Fruit fly (Drosophila melanogaster) whole organism, embryonic: ENCODE data around the gene CG5758.

Experiments
- Ada2b ChIP-seq: fragments of 200-800 bp; sonication (Bioruptor generic); IDR thresholded peaks from 2 replicates; pipeline ENCODE4 v1.3.6; 2022; ENCODE audit warnings: missing biosample characterization, missing genetic modification characterization
- CG12942 ChIP-seq: fragments of 200-800 bp; sonication (Bioruptor generic); optimal IDR thresholded peaks from 3 replicates; lab custom pipeline; 2016; ENCODE audit warnings: missing biosample characterization, missing genetic modification characterization
- CG14710 ChIP-seq: fragments of 200-800 bp; sonication (Bioruptor generic); optimal IDR thresholded peaks from 3 replicates; lab custom pipeline; 2019; ENCODE audit warnings: missing biosample characterization, mild to moderate bottlenecking, missing genetic modification characterization, moderate library complexity
- CG15269 ChIP-seq: fragments of 200-800 bp; sonication (Bioruptor generic); optimal IDR thresholded peaks from 2 replicates; lab custom pipeline; 2018; ENCODE audit warnings: missing biosample characterization, mild to moderate bottlenecking, missing genetic modification characterization, moderate library complexity
- CG17568 ChIP-seq: fragments of 200-800 bp; sonication (Bioruptor generic); optimal IDR thresholded peaks from 2 replicates; lab custom pipeline; 2018; ENCODE audit warnings: missing biosample characterization, mild to moderate bottlenecking, missing genetic modification characterization, moderate library complexity
- CG30020 ChIP-seq: fragments of 200-800 bp; optimal IDR thresholded peaks from 2 replicates; lab custom pipeline; 2019; ENCODE audit warnings: missing biosample characterization, mild to moderate bottlenecking, missing genetic modification characterization, moderate library complexity
- CG34376 ChIP-seq: fragments of 200-800 bp; sonication (Bioruptor generic); optimal IDR thresholded peaks from 2 replicates; lab custom pipeline; 2018; ENCODE audit warnings: missing biosample characterization, mild to moderate bottlenecking, missing genetic modification characterization
- CG4360 ChIP-seq: fragments of 200-800 bp; sonication (Bioruptor generic); IDR thresholded peaks from 2 replicates; pipeline ENCODE4 v1.3.6; 2022; ENCODE audit warnings: missing biosample characterization, missing genetic modification characterization
- CG9727 ChIP-seq: fragments of 200-800 bp; sonication (Bioruptor generic); optimal IDR thresholded peaks from 3 replicates; lab custom pipeline; 2017; ENCODE audit warnings: missing biosample characterization, mild to moderate bottlenecking, missing genetic modification characterization
- CG9797 ChIP-seq: fragments of 200-800 bp; sonication (Bioruptor generic); optimal IDR thresholded peaks from 3 replicates; lab custom pipeline; 2018; ENCODE audit warnings: missing biosample characterization, mild to moderate bottlenecking, missing genetic modification characterization
- CoRest ChIP-seq: fragments of 200-800 bp; sonication (Bioruptor generic); optimal IDR thresholded peaks from 3 replicates; lab custom pipeline; 2018; ENCODE audit warnings: missing biosample characterization, mild to moderate bottlenecking, missing genetic modification characterization, moderate library complexity
- Dad ChIP-seq: fragments of 200-800 bp; sonication (Bioruptor generic); optimal IDR thresholded peaks from 3 replicates; lab custom pipeline; 2016; ENCODE audit warnings: missing biosample characterization, missing genetic modification characterization
- GATAe ChIP-seq: fragments of 200-800 bp; sonication (Bioruptor generic); conservative IDR thresholded peaks from 2 replicates; pipeline ENCODE4 v1.3.6; 2022; ENCODE audit warnings: missing biosample characterization, missing genetic modification characterization
- Hey ChIP-seq: fragments of 200-800 bp; sonication (Bioruptor generic); optimal IDR thresholded peaks from 3 replicates; lab custom pipeline; 2018; ENCODE audit warnings: missing biosample characterization, mild to moderate bottlenecking, missing genetic modification characterization
- Lim3 ChIP-seq: fragments of 200-800 bp; sonication (Bioruptor generic); IDR thresholded peaks from 2 replicates; pipeline ENCODE4 v1.3.6; 2022; ENCODE audit warnings: missing biosample characterization, missing genetic modification characterization
- MBD-R2 ChIP-seq: fragments of 200-800 bp; sonication (Bioruptor generic); IDR thresholded peaks from 2 replicates; pipeline ENCODE4 v1.3.6; 2022; ENCODE audit warnings: missing biosample characterization, missing genetic modification characterization
- Ptx1 ChIP-seq: fragments of 200-800 bp; sonication (Bioruptor generic); IDR thresholded peaks from 2 replicates; pipeline ENCODE4 v1.3.6; 2022; ENCODE audit warnings: missing biosample characterization, missing genetic modification characterization
- Scr ChIP-seq: fragments of 200-800 bp; sonication (Bioruptor generic); IDR thresholded peaks from 2 replicates; pipeline ENCODE4 v1.3.6; 2022; ENCODE audit warnings: missing biosample characterization, missing genetic modification characterization; ENCODE audit not compliant: partially characterized antibody
- Trl ChIP-seq, 3 experiments: fragments of >200 bp in 2 of 3; fragments of 200-800 bp in 1 of 3; sonication (Bioruptor generic) in 1 of 3; optimal IDR thresholded peaks; 2 replicates in 1 of 3; 3 replicates in 2 of 3; lab custom pipeline; 2016 to 2017; ENCODE audit warnings: missing biosample characterization in 1 of 3, missing genetic modification characterization in 1 of 3
- bab2 ChIP-seq: fragments of 200-800 bp; sonication (Bioruptor generic); optimal IDR thresholded peaks from 2 replicates; lab custom pipeline; 2016; ENCODE audit warnings: missing biosample characterization, missing genetic modification characterization
- caup ChIP-seq: fragments of 200-800 bp; sonication (Bioruptor generic); optimal IDR thresholded peaks from 3 replicates; lab custom pipeline; 2017; ENCODE audit warnings: missing biosample characterization, mild to moderate bottlenecking, missing genetic modification characterization, moderate library complexity; ENCODE audit not compliant: severe bottlenecking
- crp ChIP-seq, 2 experiments: fragments of 200-800 bp; sonication (Bioruptor generic); optimal IDR thresholded peaks; 2 replicates in 1 of 2; 3 replicates in 1 of 2; lab custom pipeline; 2017; ENCODE audit warnings: missing biosample characterization in 2 of 2, missing genetic modification characterization in 2 of 2, mild to moderate bottlenecking in 1 of 2, moderate library complexity in 1 of 2
- da ChIP-seq: fragments of 200-800 bp; sonication (Bioruptor generic); optimal IDR thresholded peaks from 2 replicates; lab custom pipeline; 2016; ENCODE audit warnings: missing biosample characterization, missing genetic modification characterization
- dm ChIP-seq: fragments of 200-800 bp; sonication (Bioruptor generic); optimal IDR thresholded peaks from 3 replicates; lab custom pipeline; 2016; ENCODE audit warnings: missing biosample characterization, missing genetic modification characterization
- dmrt11E ChIP-seq: fragments of 200-800 bp; sonication (Bioruptor generic); optimal IDR thresholded peaks from 3 replicates; lab custom pipeline; 2018; ENCODE audit warnings: missing biosample characterization, mild to moderate bottlenecking, missing genetic modification characterization, moderate library complexity
- exex ChIP-seq: fragments of 200-800 bp; sonication (Bioruptor generic); optimal IDR thresholded peaks from 4 replicates; lab custom pipeline; 2018; ENCODE audit warnings: missing biosample characterization, mild to moderate bottlenecking, missing genetic modification characterization, moderate library complexity
- eyg ChIP-seq: fragments of 200-800 bp; sonication (Bioruptor generic); optimal IDR thresholded peaks from 3 replicates; lab custom pipeline; 2016; ENCODE audit warnings: missing biosample characterization, missing genetic modification characterization
- fd102C ChIP-seq: fragments of 200-800 bp; sonication (Bioruptor generic); optimal IDR thresholded peaks from 2 replicates; lab custom pipeline; 2018; ENCODE audit warnings: missing biosample characterization, mild to moderate bottlenecking, missing genetic modification characterization, moderate library complexity
- ftz-f1 ChIP-seq: fragments of 200-800 bp; sonication (Bioruptor generic); optimal IDR thresholded peaks from 2 replicates; lab custom pipeline; 2016; ENCODE audit warnings: missing biosample characterization, missing genetic modification characterization
- grn ChIP-seq: fragments of 200-800 bp; sonication (Bioruptor generic); optimal IDR thresholded peaks from 3 replicates; lab custom pipeline; 2017; ENCODE audit warnings: missing biosample characterization, missing genetic modification characterization
- klu ChIP-seq: fragments of 200-800 bp; sonication (Bioruptor generic); IDR thresholded peaks from 2 replicates; pipeline ENCODE4 v1.3.6; 2022; ENCODE audit warnings: missing biosample characterization, missing genetic modification characterization
- lab ChIP-seq: fragments of 200-800 bp; sonication (Bioruptor generic); optimal IDR thresholded peaks from 3 replicates; lab custom pipeline; 2017; ENCODE audit warnings: missing biosample characterization, missing genetic modification characterization, mild to moderate bottlenecking, moderate library complexity, missing genetic modification reagents
- maf-S ChIP-seq: fragments of 200-800 bp; sonication (Bioruptor generic); optimal IDR thresholded peaks from 2 replicates; lab custom pipeline; 2016; ENCODE audit warnings: missing biosample characterization, missing genetic modification characterization
- mirr ChIP-seq: fragments of 200-800 bp; sonication (Bioruptor generic); optimal IDR thresholded peaks from 3 replicates; lab custom pipeline; 2018; ENCODE audit warnings: missing biosample characterization, mild to moderate bottlenecking, missing genetic modification characterization
- pros ChIP-seq: fragments of 200-800 bp; sonication (Bioruptor generic); optimal IDR thresholded peaks from 3 replicates; lab custom pipeline; 2019; ENCODE audit warnings: missing biosample characterization, mild to moderate bottlenecking, missing genetic modification characterization, moderate library complexity
- sens ChIP-seq: fragments of 200-800 bp; sonication (Bioruptor generic); peaks from one replicate; lab custom pipeline; 2016; ENCODE audit warnings: missing biosample characterization, missing genetic modification characterization
- sug ChIP-seq: fragments of 200-800 bp; optimal IDR thresholded peaks from 2 replicates; lab custom pipeline; 2019; ENCODE audit warnings: missing biosample characterization, mild to moderate bottlenecking, missing genetic modification characterization, moderate library complexity
- zen ChIP-seq: fragments of 200-800 bp; sonication (Bioruptor generic); optimal IDR thresholded peaks from 3 replicates; lab custom pipeline; 2018; ENCODE audit warnings: missing biosample characterization, mild to moderate bottlenecking, missing genetic modification characterization, moderate library complexity
- zen2 ChIP-seq: fragments of 200-800 bp; sonication (Bioruptor generic); IDR thresholded peaks from 3 replicates; pipeline ENCODE4 v1.3.6; 2022; ENCODE audit warnings: missing biosample characterization, missing genetic modification characterization; ENCODE audit not compliant: partially characterized antibody

Gene CG5758

DNA sequence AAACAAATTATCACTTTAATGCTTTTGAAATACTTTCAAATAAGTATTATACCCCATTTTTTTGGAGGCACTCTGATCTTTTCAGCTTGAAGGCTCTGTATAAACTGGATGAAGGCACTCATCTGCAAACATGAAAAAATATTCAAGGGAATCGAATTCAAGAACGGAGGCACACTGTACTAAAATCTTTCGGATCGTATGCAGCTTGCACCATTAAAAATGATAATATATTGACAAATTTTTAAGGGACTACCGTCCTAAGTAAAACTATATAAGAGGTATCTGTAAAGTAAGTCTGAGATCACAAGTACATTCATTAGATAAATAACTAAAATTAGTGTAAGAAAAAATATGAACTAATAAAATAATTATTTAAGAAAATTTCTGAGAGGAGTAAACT, 6.7 kb upstream of the CG5758 start, which contains the start of gene CG44476:
Gene CG44476 (minus strand): TSS at position 101 of the 400 bp plus-strand sequence.
- TF ChIP-seq CG9727 (GFP tag; lab: Kevin White, UChicago) (no peak), ftz-f1 (GFP tag; lab: Kevin White, UChicago) (no peak), CG12942 (no peak), fd102C (GFP tag; lab: Kevin White, UChicago) (no peak), zen2 (GFP tag; lab: Robert Waterston, UW) (no peak), eyg (GFP tag; lab: Kevin White, UChicago) (no peak), Scr (GFP tag; lab: Robert Waterston, UW) (no peak), CG17568 (GFP tag; lab: Kevin White, UChicago) (no peak), CG30020 (tag; lab: Kevin White, UChicago) (no peak), CoRest (no peak), Hey (tag; lab: Kevin White, UChicago) (no peak), CG4360 (GFP tag; lab: Robert Waterston, UW) (no peak), klu (no peak), CG14710 (tag; lab: Kevin White, UChicago) (no peak), dmrt11E (tag; lab: Kevin White, UChicago) (no peak), zen (tag; lab: Kevin White, UChicago) (no peak), caup (GFP tag; lab: Kevin White, UChicago) (no peak), Ada2b (GFP tag; lab: Robert Waterston, UW) (no peak), da (GFP tag; lab: Kevin White, UChicago) (no peak), MBD-R2 (no peak)

DNA sequence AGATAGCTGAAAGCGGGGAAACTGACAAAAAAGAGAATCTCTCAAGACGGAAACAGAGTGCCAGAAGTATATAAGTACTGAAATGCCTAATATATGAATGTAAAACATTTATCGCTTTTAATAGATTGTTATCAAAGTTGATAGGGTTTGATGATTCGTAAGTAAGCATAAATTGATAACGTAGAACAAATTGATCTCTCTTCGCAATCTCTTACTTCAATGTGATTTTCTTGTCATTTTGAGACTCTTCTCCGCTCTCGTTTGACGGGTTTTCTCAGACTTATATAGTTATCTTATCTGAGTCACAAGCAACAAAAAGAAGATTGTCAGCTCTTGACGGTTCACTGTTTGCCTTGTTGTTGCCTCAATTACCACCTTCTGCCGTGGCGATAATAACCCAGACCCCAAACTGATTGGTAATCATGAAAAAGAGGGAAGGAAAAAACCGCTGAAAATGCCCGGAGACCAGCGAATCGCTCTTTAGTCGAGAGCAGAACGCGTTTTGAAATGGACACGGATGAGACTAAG, 5.6 kb upstream of the CG5758 start, which contains the start of gene CG15152:
Gene CG15152 (plus strand): TSS at position 372 of the 528 bp plus-strand sequence.
- TF ChIP-seq lab (GFP tag; lab: Kevin White, UChicago) (peak; percentile 13), grn (GFP tag; lab: Kevin White, UChicago) (peak; percentile 92), pros (GFP tag; lab: Kevin White, UChicago) (peak; percentile 61), Trl (optimal IDR thresholded peaks at IDR 0.05; lab: Kevin White, UChicago) (peak in 1 of 2 experiments; percentile 43), Trl (GFP tag; optimal IDR thresholded peaks at IDR 0.05; lab: Kevin White, UChicago) (no peak), Ptx1 (GFP tag; lab: Robert Waterston, UW) (no peak), bab2 (GFP tag; lab: Kevin White, UChicago) (no peak), sug (tag; lab: Kevin White, UChicago) (peak; percentile 79), Lim3 (GFP tag; lab: Robert Waterston, UW) (0 out of 2 replicates have a peak, but pooled peaks have one; percentile 10), GATAe (GFP tag; lab: Robert Waterston, UW) (peak; percentile 69), exex (tag; lab: Kevin White, UChicago) (peak; percentile 92), mirr (GFP tag; lab: Kevin White, UChicago) (peak; percentile 84), CG34376 (GFP tag; lab: Kevin White, UChicago) (peak; percentile 72), crp (GFP tag; optimal IDR thresholded peaks at IDR 0.05; lab: Kevin White, UChicago) (no peak)

DNA sequence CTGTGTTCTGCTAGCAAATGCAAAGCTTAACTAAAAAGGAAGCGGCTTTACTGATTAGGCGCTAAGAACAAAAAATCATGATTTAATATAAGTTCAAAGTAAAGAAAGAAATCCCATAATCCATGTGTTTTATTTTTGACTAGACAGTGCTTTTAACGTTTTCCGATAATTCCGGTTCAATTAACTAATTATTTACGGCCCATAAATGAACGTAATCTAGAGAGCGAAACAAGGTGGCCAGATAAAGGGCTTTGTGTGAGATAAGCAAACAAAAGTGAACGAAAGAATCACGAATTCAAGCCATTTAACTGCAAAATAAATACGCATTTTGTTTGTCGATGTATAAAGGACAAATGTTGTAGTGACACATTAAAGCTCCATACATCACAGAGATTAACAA, 4.7 kb upstream of the CG5758 start:
- no peak for TF ChIP-seq maf-S (GFP tag; lab: Kevin White, UChicago)
- TF ChIP-seq Dad: no peak
- no peak for TF ChIP-seq CG9797 (GFP tag; lab: Kevin White, UChicago)
- TF ChIP-seq sug (tag; lab: Kevin White, UChicago): peak; percentile 43
- peak; percentile 35 for TF ChIP-seq CG34376 (GFP tag; lab: Kevin White, UChicago)
- peak; percentile 39 for TF ChIP-seq sens (GFP tag; lab: Kevin White, UChicago)
- TF ChIP-seq dm: no peak
- TF ChIP-seq lab (GFP tag; lab: Kevin White, UChicago): peak; percentile 2
- peak; percentile 1 for TF ChIP-seq CG15269 (tag; lab: Kevin White, UChicago)
- TF ChIP-seq exex (tag; lab: Kevin White, UChicago): peak; percentile 91
- TF ChIP-seq mirr (GFP tag; lab: Kevin White, UChicago): peak; percentile 40
